Fruit fly (Drosophila melanogaster) whole organism, pupa: ENCODE data around the gene slmo.
A peak's percentile ranks its signal among the peaks of the same experiment; 100 is the strongest.

Experiments used
- CG10348 ChIP-seq: fragments of 200-800 bp; sonication (Bioruptor generic); IDR thresholded peaks from 2 replicates; pipeline ENCODE4 v1.3.6; 2022; ENCODE audit warnings: missing biosample characterization, missing genetic modification characterization
- CG12605 ChIP-seq: fragments of 200-800 bp; sonication (Bioruptor generic); IDR thresholded peaks from 2 replicates; pipeline ENCODE4 v1.3.6; 2022; ENCODE audit warnings: missing biosample characterization, missing genetic modification characterization
- CG13204 ChIP-seq: fragments of 200-800 bp; sonication (Bioruptor generic); optimal IDR thresholded peaks from 2 replicates; lab custom pipeline; 2018; ENCODE audit warnings: missing biosample characterization, mild to moderate bottlenecking, missing genetic modification characterization, moderate library complexity
- CG14655 ChIP-seq: fragments of 200-800 bp; sonication (Bioruptor generic); optimal IDR thresholded peaks from 3 replicates; lab custom pipeline; 2017; ENCODE audit warnings: mild to moderate bottlenecking, missing biosample characterization, missing genetic modification reagents, missing genetic modification characterization
- CG15710 ChIP-seq: fragments of 200-800 bp; sonication (Bioruptor generic); optimal IDR thresholded peaks from 2 replicates; lab custom pipeline; 2018; ENCODE audit warnings: missing biosample characterization, mild to moderate bottlenecking, missing genetic modification characterization, moderate library complexity
- CG17806 ChIP-seq: fragments of 200-800 bp; sonication (Bioruptor generic); optimal IDR thresholded peaks from 2 replicates; lab custom pipeline; 2018; ENCODE audit warnings: missing biosample characterization, mild to moderate bottlenecking, missing genetic modification characterization, moderate library complexity
- CG32121 ChIP-seq: fragments of 200-800 bp; sonication (Bioruptor generic); IDR thresholded peaks from 2 replicates; pipeline ENCODE4 v1.3.6; 2022; ENCODE audit warnings: missing biosample characterization, missing genetic modification characterization
- CG34367 ChIP-seq: fragments of 200-800 bp; sonication (Bioruptor generic); optimal IDR thresholded peaks from 2 replicates; lab custom pipeline; 2018; ENCODE audit warnings: missing biosample characterization, mild to moderate bottlenecking, missing genetic modification characterization
- CG4496 ChIP-seq: fragments of 200-800 bp; sonication (Bioruptor generic); IDR thresholded peaks from 3 replicates; pipeline ENCODE4 v1.3.6; 2022; ENCODE audit warnings: missing biosample characterization, missing genetic modification characterization
- CG8159 ChIP-seq: fragments of 200-800 bp; sonication (Bioruptor generic); optimal IDR thresholded peaks from 3 replicates; lab custom pipeline; 2018; ENCODE audit warnings: missing biosample characterization, mild to moderate bottlenecking, missing genetic modification characterization, moderate library complexity
- CG8301 ChIP-seq: fragments of 200-800 bp; sonication (Bioruptor generic); optimal IDR thresholded peaks from 2 replicates; lab custom pipeline; 2018; ENCODE audit warnings: missing biosample characterization, mild to moderate bottlenecking, missing genetic modification characterization
- CG9948 ChIP-seq: fragments of 200-800 bp; sonication (Bioruptor generic); optimal IDR thresholded peaks from 2 replicates; lab custom pipeline; 2018; ENCODE audit warnings: missing biosample characterization, mild to moderate bottlenecking, missing genetic modification characterization, moderate library complexity
- D1 ChIP-seq: fragments of 200-800 bp; sonication (Bioruptor generic); optimal IDR thresholded peaks from 2 replicates; lab custom pipeline; 2018; ENCODE audit warnings: missing biosample characterization, mild to moderate bottlenecking, missing genetic modification characterization, moderate library complexity
- EcR ChIP-seq: fragments of 200-800 bp; sonication (Bioruptor generic); optimal IDR thresholded peaks from 3 replicates; lab custom pipeline; 2019; ENCODE audit warnings: missing biosample characterization, missing genetic modification characterization, mild to moderate bottlenecking, moderate library complexity, missing genetic modification reagents
- Ets98B ChIP-seq: fragments of 200-800 bp; sonication (Bioruptor generic); IDR thresholded peaks from 2 replicates; pipeline ENCODE4 v1.3.6; 2022; ENCODE audit warnings: missing biosample characterization, missing genetic modification characterization
- Pif1A ChIP-seq: fragments of 200-800 bp; sonication (Bioruptor generic); optimal IDR thresholded peaks from 3 replicates; lab custom pipeline; 2016; ENCODE audit warnings: missing biosample characterization, missing genetic modification characterization
- Pif1B ChIP-seq: fragments of 200-800 bp; sonication (Bioruptor generic); optimal IDR thresholded peaks from 3 replicates; lab custom pipeline; 2016; ENCODE audit warnings: missing biosample characterization, missing genetic modification characterization
- Snoo ChIP-seq: fragments of 200-800 bp; sonication (Bioruptor generic); optimal IDR thresholded peaks from 3 replicates; lab custom pipeline; 2017; ENCODE audit warnings: missing biosample characterization, mild to moderate bottlenecking, missing genetic modification characterization, inconsistent platforms
- fd96Ca ChIP-seq: fragments of 200-800 bp; sonication (Bioruptor generic); IDR thresholded peaks from 3 replicates; pipeline ENCODE4 v1.3.6; 2022; ENCODE audit warnings: missing biosample characterization, missing genetic modification characterization
- gl ChIP-seq: fragments of 200-800 bp; sonication (Bioruptor generic); optimal IDR thresholded peaks from 2 replicates; lab custom pipeline; 2018; ENCODE audit warnings: missing biosample characterization, mild to moderate bottlenecking, missing genetic modification characterization
- rn ChIP-seq: fragments of 200-800 bp; sonication (Bioruptor generic); IDR thresholded peaks from 2 replicates; pipeline ENCODE4 v1.3.6; 2022; ENCODE audit warnings: missing biosample characterization, missing genetic modification characterization

slmo gene

DNA sequence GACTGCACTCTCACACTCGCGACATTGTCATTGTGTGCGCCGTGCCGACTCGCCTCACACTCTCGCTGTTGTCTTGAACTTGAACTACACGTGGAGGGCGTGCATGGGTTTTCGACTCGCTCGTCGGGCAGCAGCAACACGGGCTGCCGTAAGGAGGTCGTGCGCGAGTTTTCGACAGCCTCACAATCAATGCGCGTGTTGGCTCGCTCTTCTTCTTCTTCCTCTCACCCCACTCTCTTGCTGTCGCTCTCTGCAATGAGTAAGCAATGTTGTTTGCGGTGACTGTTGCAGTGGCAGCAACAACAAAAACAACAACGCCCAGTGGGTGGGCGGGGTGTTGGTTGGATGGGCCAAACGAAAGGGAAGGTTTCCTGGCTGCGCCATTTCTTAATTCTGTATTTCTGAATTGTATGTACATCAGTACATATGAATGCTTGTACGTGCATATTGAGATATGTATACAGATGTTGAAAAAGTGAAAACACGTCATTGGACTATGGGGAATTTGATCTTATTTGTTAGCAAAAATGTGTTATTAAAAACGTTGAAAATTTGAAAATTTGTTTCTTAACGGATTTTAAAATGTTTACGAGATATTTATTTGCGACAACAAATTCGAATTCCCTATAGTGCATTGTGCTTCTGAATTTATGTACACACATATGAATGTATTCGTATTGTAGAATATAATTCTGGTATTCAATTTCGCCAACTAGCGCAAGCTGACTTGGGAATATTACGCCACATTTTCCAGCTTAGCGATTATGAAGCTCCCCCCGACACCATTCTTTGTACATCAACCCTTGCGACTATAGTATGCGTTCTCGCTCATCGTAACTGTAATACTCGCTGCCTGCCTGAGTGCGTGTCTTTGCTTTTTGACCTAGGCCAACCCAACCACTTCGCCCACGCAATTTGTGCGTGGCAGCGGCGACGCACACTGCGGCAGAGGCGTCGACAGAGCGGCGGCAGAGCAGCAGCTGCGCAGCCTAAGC, 40.2 kb upstream of the slmo start:
- TF ChIP-seq CG8301 (no peak), CG15710 (tag; lab: Kevin White, UChicago) (no peak), CG9948 (tag; lab: Kevin White, UChicago) (peak; percentile 2), EcR (GFP tag; lab: Kevin White, UChicago) (peak; percentile 99), Snoo (tag; lab: Kevin White, UChicago) (peak; percentile 70), CG10348 (GFP tag; lab: Robert Waterston, UW) (no peak), CG32121 (GFP tag; lab: Robert Waterston, UW) (peak; percentile 40; the same call in 1 of the 2 replicates), Pif1B (GFP tag; lab: Kevin White, UChicago) (no peak), CG4496 (GFP tag; lab: Robert Waterston, UW) (peak; percentile 93), CG12605 (GFP tag; lab: Robert Waterston, UW) (no peak; the same call in 1 of the 2 replicates), CG8159 (tag; lab: Kevin White, UChicago) (no peak), Pif1A (GFP tag; lab: Kevin White, UChicago) (no peak), fd96Ca (peak; percentile 73), CG34367 (peak; percentile 2), gl (tag; lab: Kevin White, UChicago) (peak; percentile 45), Ets98B (GFP tag; lab: Robert Waterston, UW) (peak; percentile 55), rn (GFP tag; lab: Robert Waterston, UW) (no peak), CG14655 (GFP tag; lab: Kevin White, UChicago) (no peak), CG13204 (GFP tag; lab: Kevin White, UChicago) (peak; percentile 83), D1 (tag; lab: Kevin White, UChicago) (no peak), CG17806 (tag; lab: Kevin White, UChicago) (no peak)

DNA sequence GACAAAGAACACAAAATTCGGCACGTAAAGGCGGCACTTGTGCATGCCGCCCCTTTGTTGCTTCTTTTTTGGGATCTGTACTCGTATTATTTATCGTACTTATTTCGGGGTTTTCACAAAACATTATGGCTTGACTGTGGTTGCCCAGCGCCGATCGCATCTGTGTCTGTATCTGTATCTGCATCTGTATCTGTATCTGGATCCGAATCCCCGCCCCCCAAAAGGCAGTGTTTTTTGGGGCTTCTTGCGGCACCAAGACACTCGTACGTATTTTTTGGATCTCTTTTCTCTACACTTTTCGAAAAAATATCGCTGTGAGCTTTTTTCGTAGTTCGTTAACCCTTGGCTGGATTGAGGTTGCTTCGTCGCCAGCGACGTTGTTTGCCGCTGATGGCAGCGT, 39.2 kb upstream of the slmo start:
- TF ChIP-seq CG34367 (no peak), CG32121 (GFP tag; lab: Robert Waterston, UW) (no peak), rn (GFP tag; lab: Robert Waterston, UW) (no peak), CG4496 (GFP tag; lab: Robert Waterston, UW) (no peak), Pif1A (GFP tag; lab: Kevin White, UChicago) (no peak)
- TF ChIP-seq, all 21 proteins: peak for 0

DNA sequence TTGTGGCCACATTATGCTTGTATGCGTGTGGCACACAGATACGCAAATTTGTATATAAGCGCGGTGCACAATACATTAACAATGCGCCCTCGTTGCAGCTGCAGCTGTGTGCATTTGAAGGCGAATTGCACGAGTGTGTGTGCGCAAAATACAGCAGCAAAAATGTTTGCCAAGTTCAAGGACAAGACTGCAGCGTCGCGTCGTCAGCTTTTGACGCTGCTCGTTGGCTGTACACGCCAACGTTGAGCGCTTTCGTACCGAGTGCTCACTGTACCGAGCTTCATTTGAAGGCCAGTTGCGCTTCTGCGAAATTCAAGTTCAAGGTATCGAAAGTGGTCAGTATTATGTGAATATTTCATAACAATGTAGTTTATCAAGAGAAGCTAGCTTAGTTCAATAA, 38.3 kb upstream of the slmo start:
- TF ChIP-seq fd96Ca (no peak), CG17806 (tag; lab: Kevin White, UChicago) (no peak), Snoo (tag; lab: Kevin White, UChicago) (no peak), EcR (GFP tag; lab: Kevin White, UChicago) (no peak), CG8301 (no peak), CG10348 (GFP tag; lab: Robert Waterston, UW) (no peak), gl (tag; lab: Kevin White, UChicago) (no peak), Pif1B (GFP tag; lab: Kevin White, UChicago) (no peak), CG9948 (tag; lab: Kevin White, UChicago) (no peak), CG4496 (GFP tag; lab: Robert Waterston, UW) (no peak), CG15710 (tag; lab: Kevin White, UChicago) (no peak), Pif1A (GFP tag; lab: Kevin White, UChicago) (no peak), rn (GFP tag; lab: Robert Waterston, UW) (no peak)
- TF ChIP-seq, all 21 proteins: peak for 0

DNA sequence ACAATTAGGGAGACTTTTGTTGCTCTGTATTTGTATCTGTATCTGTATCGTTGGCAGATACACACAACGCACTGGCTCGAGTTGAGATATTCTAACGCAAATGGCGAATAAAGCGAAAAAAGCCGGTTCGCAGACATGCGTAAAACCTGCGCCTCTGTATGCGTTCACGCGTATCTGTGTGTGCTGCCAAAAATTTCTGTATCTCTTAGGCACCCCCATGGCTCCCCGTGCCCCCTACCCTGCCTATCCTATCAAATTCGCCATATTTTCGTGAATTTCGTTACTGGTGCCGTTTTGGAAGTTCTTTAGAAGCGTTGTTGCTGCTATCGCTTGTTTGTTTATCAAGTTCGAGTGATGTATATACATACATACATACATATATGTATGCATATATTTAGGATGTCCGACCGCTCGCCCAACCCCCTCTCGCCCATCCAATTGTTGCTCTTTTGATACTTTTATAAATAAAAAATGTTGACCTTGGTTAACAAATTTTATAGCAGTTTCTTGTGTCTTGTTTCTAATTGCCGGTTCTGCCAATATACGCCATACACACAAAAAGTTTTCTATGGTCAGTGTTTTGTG, 37.3 kb upstream of the slmo start:
- no peak for TF ChIP-seq D1 (tag; lab: Kevin White, UChicago)

DNA sequence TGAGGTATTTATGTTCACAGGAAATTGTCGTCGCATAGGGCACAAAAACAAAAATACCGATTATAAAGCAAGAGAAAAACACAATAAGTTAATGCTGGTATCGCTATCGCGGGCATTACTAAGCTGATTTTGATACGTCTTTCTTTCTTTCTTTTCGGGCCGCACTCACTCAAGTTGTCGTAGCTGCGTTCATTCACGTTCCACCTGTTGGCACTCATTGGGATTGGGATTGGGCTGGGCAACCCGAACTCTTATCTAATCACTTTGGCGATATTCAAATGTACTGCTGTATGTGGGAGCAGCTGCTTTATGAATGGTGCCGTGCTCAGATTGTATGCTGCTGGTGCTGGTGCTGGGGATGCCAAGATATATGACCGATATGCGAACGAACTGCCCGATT, 36.2 kb upstream of the slmo start:
- TF ChIP-seq fd96Ca (no peak), EcR (GFP tag; lab: Kevin White, UChicago) (no peak), CG15710 (tag; lab: Kevin White, UChicago) (no peak), Pif1B (GFP tag; lab: Kevin White, UChicago) (no peak), CG4496 (GFP tag; lab: Robert Waterston, UW) (no peak), D1 (tag; lab: Kevin White, UChicago) (no peak), Ets98B (GFP tag; lab: Robert Waterston, UW) (no peak), CG17806 (tag; lab: Kevin White, UChicago) (no peak), CG13204 (GFP tag; lab: Kevin White, UChicago) (no peak), CG12605 (GFP tag; lab: Robert Waterston, UW) (no peak), rn (GFP tag; lab: Robert Waterston, UW) (no peak), Pif1A (GFP tag; lab: Kevin White, UChicago) (no peak), gl (tag; lab: Kevin White, UChicago) (no peak), Snoo (tag; lab: Kevin White, UChicago) (no peak), CG32121 (GFP tag; lab: Robert Waterston, UW) (no peak), CG8159 (tag; lab: Kevin White, UChicago) (no peak), CG34367 (no peak)
- TF ChIP-seq, all 21 proteins: peak for 0
